Worm (Caenorhabditis elegans) whole organism, L3 larva: Measurements from ENCODE around the gene T05G5.5.
A peak's percentile ranks its signal among the peaks of the same experiment; 100 is the strongest.

Experiments used
- elt-1 ChIP-seq: fragments of 150-350 bp; optimal IDR thresholded peaks from 2 replicates; lab custom pipeline; 2014; ENCODE audit warnings: missing biosample characterization, missing genetic modification characterization
- jun-1 ChIP-seq: fragments of 150-350 bp; optimal IDR thresholded peaks from 2 replicates; lab custom pipeline; 2014; ENCODE audit warnings: missing biosample characterization, missing genetic modification reagents, missing genetic modification characterization
- lin-15B ChIP-seq: fragments of 150-350 bp; optimal IDR thresholded peaks from 2 replicates; lab custom pipeline; 2014; ENCODE audit warnings: missing biosample characterization, missing genetic modification characterization
- lsy-12 ChIP-seq: sonication (generic microtip); optimal IDR thresholded peaks from 2 replicates; lab custom pipeline; 2016; ENCODE audit warnings: mild to moderate bottlenecking, missing genetic modification characterization, missing compliant biosample characterization
- nhr-12 ChIP-seq: fragments of 150-350 bp; optimal IDR thresholded peaks from 2 replicates; lab custom pipeline; 2014; ENCODE audit warnings: missing biosample characterization, missing genetic modification characterization
- nhr-77 ChIP-seq: fragments of 150-350 bp; optimal IDR thresholded peaks from 2 replicates; lab custom pipeline; 2014; ENCODE audit warnings: missing biosample characterization, missing genetic modification characterization

DNA sequence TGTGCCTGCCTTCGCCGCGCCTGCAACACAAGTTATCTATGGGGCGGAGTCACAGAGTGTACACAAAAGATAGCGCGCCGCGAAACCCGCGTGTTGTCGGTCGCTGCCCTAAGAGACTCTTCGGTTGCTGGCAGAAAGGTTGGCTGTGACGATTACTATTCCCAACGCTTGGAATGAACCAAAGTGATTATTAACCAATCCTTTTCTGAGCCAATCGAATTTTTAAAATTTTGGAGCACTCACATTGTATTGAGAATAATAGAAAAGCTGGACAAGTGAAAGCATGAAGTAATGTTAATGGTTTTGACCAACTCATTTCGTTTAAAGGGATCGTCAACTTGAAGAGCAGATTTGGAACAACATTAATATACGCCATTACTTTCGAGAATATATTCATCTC lies 34.0 kb downstream of the T05G5.5 start:
- no peak for TF ChIP-seq jun-1 (tag; lab: Kevin White, UChicago)
- TF ChIP-seq lsy-12 (tag; lab: Kevin White, UChicago), result peak; percentile 71
- TF ChIP-seq nhr-12 (tag; lab: Kevin White, UChicago), result no peak
- no peak for TF ChIP-seq elt-1
- TF ChIP-seq nhr-77 (tag; lab: Kevin White, UChicago), result peak; percentile 34
- peak; percentile 31 for TF ChIP-seq lin-15B (tag; lab: Kevin White, UChicago)
